6 worm cellular contexts compared by ENCODE assay signal in the genomic region with DNA sequence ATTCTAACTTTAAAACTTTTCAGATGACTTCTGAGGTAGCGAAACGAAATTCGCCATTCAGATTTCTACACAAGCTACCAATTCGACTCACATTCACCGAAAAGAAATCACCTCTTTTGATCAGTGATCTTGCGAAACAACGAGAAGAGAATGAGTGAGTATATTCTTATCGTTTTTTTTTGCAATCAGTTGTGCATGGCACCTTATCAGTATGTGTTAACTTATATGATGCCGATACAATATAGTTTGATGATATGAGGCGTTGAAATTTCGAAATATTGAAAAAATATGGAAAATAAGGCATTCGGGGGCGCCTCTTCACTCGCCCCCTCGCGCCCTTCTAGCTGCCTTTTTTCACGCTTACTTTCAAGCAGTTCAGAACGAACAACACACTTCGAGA.
A peak's percentile ranks its signal among the peaks of the same experiment; 100 is the strongest.
TF ChIP-seq lines count a peak whose summit lies in the region.

No protein-coding gene starts in this region.

TF ChIP-seq in whole organism, L1 larva, 84 proteins besides CTCF, POLR2A, EP300 and RAD21:
- TF ChIP-seq tlp-1 (tag; optimal IDR thresholded peaks at IDR 0.05; lab: Kevin White, UChicago) (peak; percentile 58), elt-2 (tag; optimal IDR thresholded peaks at IDR 0.05; lab: Kevin White, UChicago) (peak; percentile 75), nhr-20 (tag; optimal IDR thresholded peaks at IDR 0.05; lab: Kevin White, UChicago) (peak; percentile 43), pqm-1 (tag; optimal IDR thresholded peaks at IDR 0.05; lab: Kevin White, UChicago) (peak; percentile 67), jun-1 (tag; optimal IDR thresholded peaks at IDR 0.05; lab: Kevin White, UChicago) (peak; percentile 14), lin-35 (GFP tag; optimal IDR thresholded peaks at IDR 0.05; lab: Kevin White, UChicago) (peak in 1 of 2 experiments; percentile 23), ztf-4 (tag; optimal IDR thresholded peaks at IDR 0.05; lab: Kevin White, UChicago) (no peak), ces-1 (GFP tag; optimal IDR thresholded peaks at IDR 0.05; lab: Kevin White, UChicago) (no peak)

TF ChIP-seq in whole organism, L2 larva, 48 proteins besides CTCF, POLR2A, EP300 and RAD21:
- TF ChIP-seq nhr-129 (tag; optimal IDR thresholded peaks at IDR 0.05; lab: Kevin White, UChicago) (no peak), fos-1 (tag; optimal IDR thresholded peaks at IDR 0.05; lab: Kevin White, UChicago) (peak; percentile 97), gmeb-1 (tag; optimal IDR thresholded peaks at IDR 0.05; lab: Kevin White, UChicago) (peak; percentile 11), nhr-6 (tag; optimal IDR thresholded peaks at IDR 0.05; lab: Kevin White, UChicago) (no peak), sma-9 (GFP tag; optimal IDR thresholded peaks at IDR 0.05; lab: Kevin White, UChicago) (peak; percentile 49), sma-9 (tag; optimal IDR thresholded peaks at IDR 0.05; lab: Kevin White, UChicago) (no peak)

TF ChIP-seq in whole organism, L3 larva, 47 proteins besides CTCF, POLR2A, EP300 and RAD21:
- TF ChIP-seq elt-2 (tag; optimal IDR thresholded peaks at IDR 0.05; lab: Kevin White, UChicago) (peak; percentile 96), skn-1 (tag; optimal IDR thresholded peaks at IDR 0.05; lab: Kevin White, UChicago) (no peak), ceh-9 (tag; optimal IDR thresholded peaks at IDR 0.05; lab: Kevin White, UChicago) (no peak), ztf-11 (tag; optimal IDR thresholded peaks at IDR 0.05; lab: Kevin White, UChicago) (no peak), daf-12 (tag; optimal IDR thresholded peaks at IDR 0.05; lab: Kevin White, UChicago) (no peak), nhr-28 (tag; optimal IDR thresholded peaks at IDR 0.05; lab: Kevin White, UChicago) (no peak), unc-62 (GFP tag; optimal IDR thresholded peaks at IDR 0.05; lab: Kevin White, UChicago) (no peak), jun-1 (tag; optimal IDR thresholded peaks at IDR 0.05; lab: Kevin White, UChicago) (peak; percentile 6), elt-3 (tag; optimal IDR thresholded peaks at IDR 0.05; lab: Kevin White, UChicago) (no peak), pha-4 (tag; optimal IDR thresholded peaks at IDR 0.05; lab: Kevin White, UChicago) (peak; percentile 31), ceh-28 (tag; optimal IDR thresholded peaks at IDR 0.05; lab: Kevin White, UChicago) (no peak), lin-15B (tag; optimal IDR thresholded peaks at IDR 0.05; lab: Kevin White, UChicago) (no peak), nfya-1 (tag; optimal IDR thresholded peaks at IDR 0.05; lab: Kevin White, UChicago; ENCODE audit: insufficient read depth) (no peak), nhr-237 (tag; optimal IDR thresholded peaks at IDR 0.05; lab: Kevin White, UChicago) (no peak), ceh-82 (tag; optimal IDR thresholded peaks at IDR 0.05; lab: Kevin White, UChicago) (no peak), mdl-1 (tag; optimal IDR thresholded peaks at IDR 0.05; lab: Kevin White, UChicago) (no peak), pqm-1 (tag; optimal IDR thresholded peaks at IDR 0.05; lab: Kevin White, UChicago) (peak; percentile 92), eor-1 (tag; optimal IDR thresholded peaks at IDR 0.05; lab: Kevin White, UChicago) (no peak)

TF ChIP-seq in whole organism, L4 larva, 104 proteins besides CTCF, POLR2A, EP300 and RAD21:
- peak; percentile 12 for TF ChIP-seq nhr-6 (tag; optimal IDR thresholded peaks at IDR 0.05; lab: Kevin White, UChicago)
- peak; percentile 65 for TF ChIP-seq hlh-11 (tag; optimal IDR thresholded peaks at IDR 0.05; lab: Kevin White, UChicago)
- TF ChIP-seq mxl-3 (GFP tag; optimal IDR thresholded peaks at IDR 0.05; lab: Kevin White, UChicago): no peak
- no peak for TF ChIP-seq nhr-237 (tag; optimal IDR thresholded peaks at IDR 0.05; lab: Kevin White, UChicago)
- TF ChIP-seq dmd-6 (GFP tag; IDR thresholded peaks at IDR 0.05; lab: Robert Waterston, UW): peak; percentile 75
- TF ChIP-seq aha-1 (tag; lab: Kevin White, UChicago): no peak
- peak; percentile 81 for TF ChIP-seq nhr-28 (tag; optimal IDR thresholded peaks at IDR 0.05; lab: Kevin White, UChicago)
- peak; percentile 28 for TF ChIP-seq dve-1 (tag; optimal IDR thresholded peaks at IDR 0.05; lab: Kevin White, UChicago; ENCODE audit: insufficient read depth)
- peak; percentile 61 for TF ChIP-seq php-3 (GFP tag; IDR thresholded peaks at IDR 0.05; lab: Robert Waterston, UW)
- no peak for TF ChIP-seq lir-3 (tag; optimal IDR thresholded peaks at IDR 0.05; lab: Kevin White, UChicago)
- peak; percentile 87 for TF ChIP-seq pqm-1 (tag; optimal IDR thresholded peaks at IDR 0.05; lab: Kevin White, UChicago)
- no peak for TF ChIP-seq daf-16 (GFP tag; optimal IDR thresholded peaks at IDR 0.05; lab: Kevin White, UChicago)
- TF ChIP-seq daf-16 (tag; optimal IDR thresholded peaks at IDR 0.05; lab: Kevin White, UChicago): peak; percentile 39
- TF ChIP-seq ceh-44 (GFP tag; IDR thresholded peaks at IDR 0.05; lab: Robert Waterston, UW): no peak
- TF ChIP-seq unc-39 (tag; optimal IDR thresholded peaks at IDR 0.05; lab: Kevin White, UChicago): no peak
- TF ChIP-seq madf-9 (GFP tag; conservative IDR thresholded peaks at IDR 0.05; lab: Robert Waterston, UW): no peak
- no peak for TF ChIP-seq zag-1 (tag; optimal IDR thresholded peaks at IDR 0.05; lab: Kevin White, UChicago)
- TF ChIP-seq mep-1 (tag; optimal IDR thresholded peaks at IDR 0.05; lab: Kevin White, UChicago): peak; percentile 1
- TF ChIP-seq lin-1 (GFP tag; IDR thresholded peaks at IDR 0.05; lab: Robert Waterston, UW): 0 out of 2 replicates have a peak, but pooled peaks have one; percentile 17

TF ChIP-seq in whole organism, late embryonic, 69 proteins besides CTCF, POLR2A, EP300 and RAD21:
- TF ChIP-seq elt-2 (tag; optimal IDR thresholded peaks at IDR 0.05; lab: Kevin White, UChicago) (peak; percentile 97), odd-2 (tag; optimal IDR thresholded peaks at IDR 0.05; lab: Kevin White, UChicago) (no peak)
TF ChIP-seq in whole organism, late embryonic: peak in this region for 1.

TF ChIP-seq in whole organism, young adult, 124 proteins besides CTCF, POLR2A, EP300 and RAD21:
- TF ChIP-seq rec-8 (tag; optimal IDR thresholded peaks at IDR 0.05; lab: Kevin White, UChicago) (no peak), bed-2 (GFP tag; IDR thresholded peaks at IDR 0.05; lab: Robert Waterston, UW) (no peak), Y56A3A.18 (GFP tag; IDR thresholded peaks at IDR 0.05; lab: Robert Waterston, UW) (no peak), K11D2.4 (GFP tag; IDR thresholded peaks at IDR 0.05; lab: Robert Waterston, UW) (no peak), ccch-3 (GFP tag; optimal IDR thresholded peaks at IDR 0.05; lab: Kevin White, UChicago) (no peak), nhr-80 (tag; optimal IDR thresholded peaks at IDR 0.05; lab: Kevin White, UChicago) (peak; percentile 84), ceh-27 (GFP tag; optimal IDR thresholded peaks at IDR 0.05; lab: Kevin White, UChicago) (no peak), fkh-3 (tag; optimal IDR thresholded peaks at IDR 0.05; lab: Kevin White, UChicago) (no peak), xnd-1 (tag; optimal IDR thresholded peaks at IDR 0.05; lab: Kevin White, UChicago) (no peak), ama-1 (optimal IDR thresholded peaks at IDR 0.05; lab: Kevin White, UChicago) (no peak), ama-1 (GFP tag; optimal IDR thresholded peaks at IDR 0.05; lab: Kevin White, UChicago) (no peak), egl-44 (GFP tag; IDR thresholded peaks at IDR 0.05; lab: Robert Waterston, UW) (no peak), nfya-1 (tag; optimal IDR thresholded peaks at IDR 0.05; lab: Kevin White, UChicago; ENCODE audit: borderline replicate concordance, insufficient read depth) (no peak), snpc-1.1 (tag; optimal IDR thresholded peaks at IDR 0.05; lab: Kevin White, UChicago; ENCODE audit: insufficient read depth) (no peak), cebp-1 (GFP tag; IDR thresholded peaks at IDR 0.05; lab: Robert Waterston, UW) (peak; percentile 56; the same call in 1 of the 2 replicates), cebp-1 (tag; optimal IDR thresholded peaks at IDR 0.05; lab: Kevin White, UChicago) (peak; percentile 72), hrde-1 (tag; optimal IDR thresholded peaks at IDR 0.05; lab: Kevin White, UChicago; ENCODE audit: borderline replicate concordance) (no peak), lir-1 (GFP tag; conservative IDR thresholded peaks at IDR 0.05; lab: Robert Waterston, UW) (no peak), ceh-40 (GFP tag; IDR thresholded peaks at IDR 0.05; lab: Robert Waterston, UW) (no peak), nhr-27 (tag; optimal IDR thresholded peaks at IDR 0.05; lab: Kevin White, UChicago) (no peak), somi-1 (GFP tag; optimal IDR thresholded peaks at IDR 0.05; lab: Kevin White, UChicago) (no peak), dox-1 (GFP tag; IDR thresholded peaks at IDR 0.05; lab: Robert Waterston, UW) (0 out of 2 replicates have a peak, but pooled peaks have one; percentile 19)
